Worm (Caenorhabditis elegans) whole organism, L4 larva: ENCODE data around the gene T07C12.10.

Source experiments
- F26F4.8 ChIP-seq: fragments of 200-800 bp; sonication (Bioruptor generic); conservative IDR thresholded peaks from 2 replicates; pipeline ENCODE4 v1.3.6; 2022; ENCODE audit warnings: missing genetic modification characterization, missing compliant biosample characterization
- F37D6.2 ChIP-seq: sonication (generic microtip); optimal IDR thresholded peaks from 2 replicates; lab custom pipeline; 2016; ENCODE audit warnings: mild to moderate bottlenecking, missing genetic modification characterization, missing compliant biosample characterization
- F44E2.7 ChIP-seq: fragments of 200-800 bp; sonication (Bioruptor generic); IDR thresholded peaks from 2 replicates; pipeline ENCODE4 v2.1.2; 2022; ENCODE audit warnings: missing genetic modification characterization, missing compliant biosample characterization
- R02D3.7 ChIP-seq: fragments of 150-350 bp; sonication (generic microtip); optimal IDR thresholded peaks from 3 replicates; lab custom pipeline; 2014; ENCODE audit warnings: missing biosample characterization, missing genetic modification characterization
- T20F7.1 ChIP-seq: fragments of 200-800 bp; sonication (Bioruptor generic); optimal IDR thresholded peaks from 2 replicates; lab custom pipeline; 2018; ENCODE audit warnings: mild to moderate bottlenecking, missing genetic modification characterization, missing compliant biosample characterization
- Y5F2A.4 ChIP-seq: fragments of 200-800 bp; sonication (Bioruptor generic); optimal IDR thresholded peaks from 2 replicates; lab custom pipeline; 2018; ENCODE audit warnings: mild to moderate bottlenecking, missing genetic modification characterization, missing compliant biosample characterization
- Y75B8A.6 ChIP-seq: fragments of 200-800 bp; sonication (Bioruptor generic); IDR thresholded peaks from 2 replicates; pipeline ENCODE4 v1.3.6; 2022; ENCODE audit warnings: missing genetic modification reagents, missing genetic modification characterization, missing compliant biosample characterization
- ZK546.5 ChIP-seq, 2 experiments: sonication (generic microtip); optimal IDR thresholded peaks; 2 replicates each; lab custom pipeline; 2017; ENCODE audit warnings: missing biosample characterization in 2 of 2, missing genetic modification characterization in 2 of 2
- aha-1 ChIP-seq: fragments of 150-350 bp; peaks from one replicate; lab custom pipeline; 2014; ENCODE audit warnings: missing biosample characterization, missing genetic modification characterization
- aly-2 ChIP-seq: sonication (generic microtip); optimal IDR thresholded peaks from 2 replicates; lab custom pipeline; 2018; ENCODE audit warnings: missing biosample characterization, missing genetic modification characterization
- ama-1 ChIP-seq: fragments of 150-350 bp; optimal IDR thresholded peaks from 2 replicates; lab custom pipeline; 2014; ENCODE audit warnings: inconsistent platforms, mixed read lengths
- attf-4 ChIP-seq: sonication (generic microtip); optimal IDR thresholded peaks from 3 replicates; lab custom pipeline; 2017; ENCODE audit warnings: missing biosample characterization, missing genetic modification characterization
- ceh-20 ChIP-seq: fragments of 200-800 bp; sonication (Bioruptor generic); IDR thresholded peaks from 2 replicates; pipeline ENCODE4 v1.3.6; 2022; ENCODE audit warnings: missing genetic modification reagents, missing genetic modification characterization, missing compliant biosample characterization
- ceh-28 ChIP-seq: fragments of 150-350 bp; optimal IDR thresholded peaks from 2 replicates; lab custom pipeline; 2014; ENCODE audit warnings: missing biosample characterization, missing genetic modification reagents, missing genetic modification characterization
- ceh-32 ChIP-seq: sonication (generic microtip); optimal IDR thresholded peaks from 2 replicates; lab custom pipeline; 2016; ENCODE audit warnings: mild to moderate bottlenecking, missing genetic modification characterization, missing compliant biosample characterization; ENCODE audit not compliant: poor library complexity
- ceh-44 ChIP-seq: fragments of 200-800 bp; sonication (Bioruptor generic); IDR thresholded peaks from 2 replicates; pipeline ENCODE4 v1.3.6; 2022; ENCODE audit warnings: missing genetic modification reagents, missing genetic modification characterization, missing compliant biosample characterization
- ceh-62 ChIP-seq: sonication (generic microtip); optimal IDR thresholded peaks from 2 replicates; lab custom pipeline; 2017; ENCODE audit warnings: missing biosample characterization, missing genetic modification characterization
- cey-2 ChIP-seq: sonication (generic microtip); optimal IDR thresholded peaks from 3 replicates; lab custom pipeline; 2017; ENCODE audit warnings: missing genetic modification characterization, mild to moderate bottlenecking, missing compliant biosample characterization, antibody characterized with exemption, borderline replicate concordance; ENCODE audit not compliant: insufficient read depth
- ctbp-1 ChIP-seq: fragments of 200-800 bp; sonication (Bioruptor generic); IDR thresholded peaks from 2 replicates; pipeline ENCODE4 v1.3.6; 2022; ENCODE audit warnings: missing genetic modification reagents, missing genetic modification characterization, missing compliant biosample characterization
- daf-8 ChIP-seq: fragments of 200-800 bp; sonication (Bioruptor generic); IDR thresholded peaks from 2 replicates; pipeline ENCODE4 v1.3.6; 2022; ENCODE audit warnings: missing genetic modification characterization, missing compliant biosample characterization
- duxl-1 ChIP-seq: sonication (generic microtip); optimal IDR thresholded peaks from 2 replicates; lab custom pipeline; 2016; ENCODE audit warnings: mild to moderate bottlenecking, missing genetic modification characterization, moderate library complexity, missing compliant biosample characterization; ENCODE audit not compliant: poor library complexity
- hif-1 ChIP-seq, 2 experiments: sonication (generic microtip); optimal IDR thresholded peaks; 2 replicates each; lab custom pipeline; 2016 to 2017; ENCODE audit warnings: missing compliant biosample characterization in 2 of 2, missing genetic modification characterization in 2 of 2, missing genetic modification reagents in 2 of 2, missing genotype in 2 of 2, mild to moderate bottlenecking in 1 of 2
- hlh-11 ChIP-seq: fragments of 200-800 bp; sonication (Bioruptor generic); optimal IDR thresholded peaks from 2 replicates; lab custom pipeline; 2018; ENCODE audit warnings: mild to moderate bottlenecking, missing genetic modification characterization, missing compliant biosample characterization
- jun-1 ChIP-seq: fragments of 150-350 bp; optimal IDR thresholded peaks from 2 replicates; lab custom pipeline; 2014; ENCODE audit warnings: missing biosample characterization, missing genetic modification reagents, missing genetic modification characterization
- lim-7 ChIP-seq: fragments of 200-800 bp; sonication (Bioruptor generic); IDR thresholded peaks from 2 replicates; pipeline ENCODE4 v1.3.6; 2022; ENCODE audit warnings: missing genetic modification characterization, missing compliant biosample characterization
- lin-15B ChIP-seq: fragments of 150-350 bp; sonication (generic microtip); optimal IDR thresholded peaks from 3 replicates; lab custom pipeline; 2014; ENCODE audit warnings: missing biosample characterization, missing genetic modification characterization
- lin-29 ChIP-seq: fragments of 200-800 bp; sonication (Bioruptor generic); IDR thresholded peaks from 2 replicates; pipeline ENCODE4 v1.3.6; 2022; ENCODE audit warnings: missing genetic modification reagents, missing genetic modification characterization, missing compliant biosample characterization
- lin-38 ChIP-seq: fragments of 200-800 bp; sonication (Bioruptor generic); IDR thresholded peaks from 2 replicates; pipeline ENCODE4 v1.3.6; 2022; ENCODE audit warnings: missing genetic modification reagents, missing genetic modification characterization, missing compliant biosample characterization
- lin-39 ChIP-seq: fragments of 150-350 bp; optimal IDR thresholded peaks from 2 replicates; lab custom pipeline; 2014; ENCODE audit warnings: missing biosample characterization, missing genetic modification reagents, missing genetic modification characterization
- lir-3 ChIP-seq: sonication (generic microtip); optimal IDR thresholded peaks from 2 replicates; lab custom pipeline; 2016; ENCODE audit warnings: mild to moderate bottlenecking, missing genetic modification characterization, missing compliant biosample characterization
- madf-9 ChIP-seq: fragments of 200-800 bp; sonication (Bioruptor generic); conservative IDR thresholded peaks from 2 replicates; pipeline ENCODE4 v1.3.6; 2022; ENCODE audit warnings: missing genetic modification reagents, missing genetic modification characterization, missing compliant biosample characterization
- mxl-2 ChIP-seq: fragments of 200-800 bp; sonication (Bioruptor generic); conservative IDR thresholded peaks from 2 replicates; pipeline ENCODE4 v1.3.6; 2022; ENCODE audit warnings: missing genetic modification reagents, missing genetic modification characterization, missing compliant biosample characterization
- nhr-11 ChIP-seq: fragments of 150-350 bp; optimal IDR thresholded peaks from 2 replicates; lab custom pipeline; 2014; ENCODE audit warnings: missing biosample characterization, missing genetic modification characterization
- nhr-28 ChIP-seq: fragments of 150-350 bp; optimal IDR thresholded peaks from 2 replicates; lab custom pipeline; 2014; ENCODE audit warnings: missing biosample characterization, missing genetic modification characterization
- nhr-41 ChIP-seq: fragments of 200-800 bp; sonication (Bioruptor generic); IDR thresholded peaks from 2 replicates; pipeline ENCODE4 v1.3.6; 2022; ENCODE audit warnings: missing genetic modification reagents, missing genetic modification characterization, missing compliant biosample characterization
- nhr-42 ChIP-seq: fragments of 200-800 bp; sonication (Bioruptor generic); IDR thresholded peaks from 2 replicates; pipeline ENCODE4 v1.3.6; 2022; ENCODE audit warnings: missing genetic modification characterization, missing compliant biosample characterization
- pha-4 ChIP-seq, 2 experiments: fragments of 150-350 bp in 1 of 2; fragments of 200-800 bp in 1 of 2; sonication (Bioruptor generic) in 1 of 2; IDR thresholded peaks in 1 of 2; optimal IDR thresholded peaks in 1 of 2; 2 replicates each; pipeline versions ENCODE4 v1.3.6 to Lab custom; 2014 to 2022; ENCODE audit warnings: missing genetic modification characterization in 2 of 2, missing genetic modification reagents in 2 of 2, missing biosample characterization in 1 of 2, missing compliant biosample characterization in 1 of 2
- php-3 ChIP-seq: fragments of 200-800 bp; sonication (Bioruptor generic); IDR thresholded peaks from 2 replicates; pipeline ENCODE4 v1.3.6; 2022; ENCODE audit warnings: missing genetic modification reagents, missing genetic modification characterization, missing compliant biosample characterization
- pqm-1 ChIP-seq: sonication (generic microtip); optimal IDR thresholded peaks from 2 replicates; lab custom pipeline; 2017; ENCODE audit warnings: missing biosample characterization, missing genetic modification characterization
- saeg-2 ChIP-seq: fragments of 200-800 bp; sonication (Bioruptor generic); IDR thresholded peaks from 2 replicates; pipeline ENCODE4 v1.3.6; 2022; ENCODE audit warnings: missing genetic modification reagents, missing genetic modification characterization, missing compliant biosample characterization
- snpc-1.2 ChIP-seq: fragments of 200-800 bp; sonication (Bioruptor generic); IDR thresholded peaks from 2 replicates; pipeline ENCODE4 v1.3.6; 2022; ENCODE audit warnings: missing genetic modification reagents, missing genetic modification characterization, missing compliant biosample characterization
- spr-1 ChIP-seq: sonication (generic microtip); optimal IDR thresholded peaks from 2 replicates; lab custom pipeline; 2016; ENCODE audit warnings: mild to moderate bottlenecking, missing genetic modification characterization, missing compliant biosample characterization
- spr-3 ChIP-seq: fragments of 200-800 bp; sonication (Bioruptor generic); optimal IDR thresholded peaks from 2 replicates; lab custom pipeline; 2018; ENCODE audit warnings: mild to moderate bottlenecking, missing genetic modification characterization, missing compliant biosample characterization
- unc-62 ChIP-seq, 3 experiments: fragments of 150-350 bp in 1 of 3; sonication (generic microtip); optimal IDR thresholded peaks in 2 of 3; peaks in 1 of 3; 1 replicate in 1 of 3; 2 replicates in 2 of 3; lab custom pipeline; 2014 to 2017; ENCODE audit warnings: missing biosample characterization in 3 of 3, missing genetic modification characterization in 3 of 3, missing genetic modification reagents in 3 of 3, missing genotype in 1 of 3
- zfp-2 ChIP-seq: sonication (generic microtip); optimal IDR thresholded peaks from 2 replicates; lab custom pipeline; 2016; ENCODE audit warnings: mild to moderate bottlenecking, missing genetic modification characterization, missing compliant biosample characterization
- zfp-3 ChIP-seq: fragments of 200-800 bp; sonication (Bioruptor generic); conservative IDR thresholded peaks from 2 replicates; pipeline ENCODE4 v1.3.6; 2022; ENCODE audit warnings: missing genetic modification reagents, missing genetic modification characterization, missing compliant biosample characterization
- zip-11 ChIP-seq: fragments of 200-800 bp; sonication (Bioruptor generic); IDR thresholded peaks from 2 replicates; pipeline ENCODE4 v1.3.6; 2022; ENCODE audit warnings: missing genetic modification characterization, missing compliant biosample characterization
- zip-2 ChIP-seq: fragments of 150-350 bp; optimal IDR thresholded peaks from 2 replicates; lab custom pipeline; 2014; ENCODE audit warnings: missing biosample characterization, missing genetic modification characterization

The T07C12.10 gene

DNA sequence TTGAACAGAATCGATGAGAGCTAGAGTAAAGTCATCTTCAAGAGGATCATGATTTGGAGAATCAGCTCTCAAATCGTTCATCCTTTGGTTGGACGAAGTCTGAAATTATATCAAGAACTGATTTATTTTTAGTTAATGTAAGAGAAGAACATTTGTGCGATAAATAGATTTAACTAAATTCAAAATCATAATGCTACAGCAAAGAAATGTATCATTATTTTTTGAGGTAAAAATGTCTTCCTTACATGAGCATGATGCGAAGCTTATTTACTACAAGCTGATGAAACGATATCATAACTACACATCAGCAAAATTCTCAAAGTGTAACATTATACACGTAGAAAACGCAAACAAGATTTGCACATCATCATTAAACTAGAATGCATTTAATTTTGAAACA, 2.1 kb upstream of the T07C12.10 start, which contains the start of gene madf-4:
Gene madf-4, minus strand, starts transcription at position 101 of the 400 bp plus-strand sequence.
- no peak for TF ChIP-seq lin-29 (GFP tag; lab: Robert Waterston, UW)
- no peak for TF ChIP-seq zip-11 (GFP tag; lab: Robert Waterston, UW)
- TF ChIP-seq aly-2 (tag; lab: Kevin White, UChicago) = no peak
- TF ChIP-seq lin-38 (GFP tag; lab: Robert Waterston, UW) = no peak
- no peak for TF ChIP-seq F44E2.7 (GFP tag; lab: Robert Waterston, UW)
- TF ChIP-seq ceh-62 (tag; lab: Kevin White, UChicago) = no peak
- TF ChIP-seq ama-1 (lab: Kevin White, UChicago) = no peak
- TF ChIP-seq unc-62 (GFP tag; optimal IDR thresholded peaks at IDR 0.05 in 1 of 2; lab: Kevin White, UChicago) = no peak
- TF ChIP-seq unc-62 (tag; optimal IDR thresholded peaks at IDR 0.05; lab: Kevin White, UChicago) = no peak
- no peak for TF ChIP-seq F37D6.2 (tag; lab: Kevin White, UChicago)
- no peak for TF ChIP-seq cey-2 (tag; lab: Kevin White, UChicago)
- TF ChIP-seq nhr-28 (tag; lab: Kevin White, UChicago) = no peak
- no peak for TF ChIP-seq pqm-1 (tag; lab: Kevin White, UChicago)
- TF ChIP-seq zfp-3 (GFP tag; lab: Robert Waterston, UW) = no peak
- no peak for TF ChIP-seq Y75B8A.6
- TF ChIP-seq snpc-1.2 (GFP tag; lab: Robert Waterston, UW) = no peak
- no peak for TF ChIP-seq T20F7.1 (GFP tag; lab: Kevin White, UChicago)
- TF ChIP-seq Y5F2A.4 (GFP tag; lab: Kevin White, UChicago) = no peak
- TF ChIP-seq ceh-28 (tag; lab: Kevin White, UChicago) = no peak
- no peak for TF ChIP-seq lim-7 (GFP tag; lab: Robert Waterston, UW)
- no peak for TF ChIP-seq ctbp-1
- TF ChIP-seq, all 104 proteins: peak for 0

DNA sequence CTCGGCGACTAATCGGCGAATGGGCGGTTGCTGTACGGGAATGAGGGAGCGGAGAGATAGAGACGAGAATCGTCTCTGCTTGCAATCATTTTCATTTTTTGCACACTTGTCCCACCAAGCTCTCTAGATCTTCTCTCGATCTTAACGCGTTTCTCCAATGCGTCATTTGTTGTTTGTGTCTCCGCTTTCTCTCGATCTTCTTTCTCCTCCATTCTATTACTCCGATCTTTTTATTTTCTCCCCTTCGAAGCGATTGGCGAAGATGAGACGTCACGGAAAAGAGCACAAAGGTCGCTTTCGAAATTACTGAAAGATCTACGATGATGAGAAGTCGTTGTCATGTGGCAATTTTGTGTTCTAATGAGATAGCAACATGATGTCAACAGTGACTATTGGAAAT, 1.6 kb downstream of the T07C12.10 start:
- no peak for TF ChIP-seq nhr-41 (GFP tag; lab: Robert Waterston, UW)
- no peak for TF ChIP-seq lin-38 (GFP tag; lab: Robert Waterston, UW)
- TF ChIP-seq ceh-32 = no peak
- TF ChIP-seq php-3 (GFP tag; lab: Robert Waterston, UW) = no peak
- TF ChIP-seq spr-3 (GFP tag; lab: Kevin White, UChicago) = no peak
- no peak for TF ChIP-seq nhr-28 (tag; lab: Kevin White, UChicago)
- no peak for TF ChIP-seq pha-4 (GFP tag; IDR thresholded peaks at IDR 0.05; lab: Robert Waterston, UW)
- TF ChIP-seq pha-4 (tag; optimal IDR thresholded peaks at IDR 0.05; lab: Kevin White, UChicago) = no peak
- TF ChIP-seq nhr-42 (GFP tag; lab: Robert Waterston, UW) = no peak
- no peak for TF ChIP-seq aly-2 (tag; lab: Kevin White, UChicago)
- no peak for TF ChIP-seq saeg-2 (GFP tag; lab: Robert Waterston, UW)
- TF ChIP-seq jun-1 (tag; lab: Kevin White, UChicago) = no peak
- TF ChIP-seq mxl-2 = no peak
- no peak for TF ChIP-seq ceh-28 (tag; lab: Kevin White, UChicago)
- TF ChIP-seq F26F4.8 (GFP tag; lab: Robert Waterston, UW) = no peak
- no peak for TF ChIP-seq madf-9
- no peak for TF ChIP-seq zip-2 (tag; lab: Kevin White, UChicago)
- TF ChIP-seq nhr-11 (tag; lab: Kevin White, UChicago) = peak; percentile 56
- TF ChIP-seq R02D3.7 (tag; lab: Kevin White, UChicago) = no peak
- no peak for TF ChIP-seq hif-1 (tag; optimal IDR thresholded peaks at IDR 0.05; lab: Kevin White, UChicago)
- no peak for TF ChIP-seq duxl-1 (tag; lab: Kevin White, UChicago)
- no peak for TF ChIP-seq lin-39
- no peak for TF ChIP-seq ceh-62 (tag; lab: Kevin White, UChicago)
- no peak for TF ChIP-seq cey-2 (tag; lab: Kevin White, UChicago)
- TF ChIP-seq ceh-20 (GFP tag; lab: Robert Waterston, UW) = no peak
- no peak for TF ChIP-seq spr-1
- TF ChIP-seq unc-62 (GFP tag; optimal IDR thresholded peaks at IDR 0.05 in 1 of 2; lab: Kevin White, UChicago) = peak in 1 of 2 experiments; percentile 76
- no peak for TF ChIP-seq unc-62 (tag; optimal IDR thresholded peaks at IDR 0.05; lab: Kevin White, UChicago)
- TF ChIP-seq daf-8 (GFP tag; lab: Robert Waterston, UW) = no peak
- TF ChIP-seq F37D6.2 (tag; lab: Kevin White, UChicago) = no peak
- no peak for TF ChIP-seq ceh-44
- TF ChIP-seq aha-1 (tag; lab: Kevin White, UChicago) = peak; percentile 21
- no peak for TF ChIP-seq attf-4 (tag; lab: Kevin White, UChicago)
- TF ChIP-seq hlh-11 (tag; lab: Kevin White, UChicago) = peak; percentile 58
- TF ChIP-seq lin-15B (tag; lab: Kevin White, UChicago) = no peak
- TF ChIP-seq zfp-2 (tag; lab: Kevin White, UChicago) = no peak
- TF ChIP-seq ZK546.5 (tag; optimal IDR thresholded peaks at IDR 0.05; lab: Kevin White, UChicago) = no peak
- TF ChIP-seq lir-3 = no peak
